Fruit fly (Drosophila melanogaster) whole organism, embryonic: ENCODE measurements around the gene Act87E.

Experiments used
- Abd-B ChIP-seq: fragments of 200-800 bp; sonication (Bioruptor generic); optimal IDR thresholded peaks from 2 replicates; lab custom pipeline; 2018; ENCODE audit warnings: missing biosample characterization, mild to moderate bottlenecking, missing genetic modification characterization, moderate library complexity
- Asciz ChIP-seq: fragments of 200-800 bp; sonication (Bioruptor generic); optimal IDR thresholded peaks from 2 replicates; lab custom pipeline; 2017; ENCODE audit warnings: missing biosample characterization, mild to moderate bottlenecking, missing genetic modification characterization, missing genetic modification reagents
- Bteb2 ChIP-seq: fragments of 200-800 bp; sonication (Bioruptor generic); optimal IDR thresholded peaks from 2 replicates; lab custom pipeline; 2016; ENCODE audit warnings: missing biosample characterization, missing genetic modification characterization
- CG10147 ChIP-seq: fragments of 200-800 bp; sonication (Bioruptor generic); optimal IDR thresholded peaks from 2 replicates; lab custom pipeline; 2019; ENCODE audit warnings: missing biosample characterization, mild to moderate bottlenecking, missing genetic modification characterization, moderate library complexity
- CG10209 ChIP-seq: fragments of 200-800 bp; sonication (Bioruptor generic); optimal IDR thresholded peaks from 3 replicates; lab custom pipeline; 2017; ENCODE audit warnings: missing biosample characterization, mild to moderate bottlenecking, missing genetic modification characterization, missing genetic modification reagents
- CG11695 ChIP-seq: fragments of 200-800 bp; sonication (Bioruptor generic); IDR thresholded peaks from 3 replicates; pipeline ENCODE4 v1.3.6; 2022; ENCODE audit warnings: missing biosample characterization, missing genetic modification characterization
- CG11696 ChIP-seq: fragments of 200-800 bp; sonication (Bioruptor generic); IDR thresholded peaks from 2 replicates; pipeline ENCODE4 v1.3.6; 2022; ENCODE audit warnings: missing biosample characterization, missing genetic modification characterization
- CG12155 ChIP-seq: fragments of 200-800 bp; sonication (Bioruptor generic); optimal IDR thresholded peaks from 3 replicates; lab custom pipeline; 2016; ENCODE audit warnings: missing biosample characterization, missing genetic modification characterization
- CG12236 ChIP-seq: fragments of 200-800 bp; sonication (Bioruptor generic); optimal IDR thresholded peaks from 2 replicates; lab custom pipeline; 2016; ENCODE audit warnings: missing biosample characterization, missing genetic modification characterization
- CG12299 ChIP-seq: fragments of 200-800 bp; sonication (Bioruptor generic); optimal IDR thresholded peaks from 2 replicates; lab custom pipeline; 2018; ENCODE audit warnings: missing biosample characterization, mild to moderate bottlenecking, missing genetic modification characterization
- CG13424 ChIP-seq: fragments of 200-800 bp; sonication (Bioruptor generic); optimal IDR thresholded peaks from 2 replicates; lab custom pipeline; 2019; ENCODE audit warnings: missing biosample characterization, mild to moderate bottlenecking, missing genetic modification characterization, moderate library complexity
- CG14014 ChIP-seq: fragments of 200-800 bp; sonication (Bioruptor generic); IDR thresholded peaks from 2 replicates; pipeline ENCODE4 v1.3.6; 2022; ENCODE audit warnings: missing biosample characterization, missing genetic modification characterization
- CG14441 ChIP-seq: fragments of 200-800 bp; sonication (Bioruptor generic); IDR thresholded peaks from 2 replicates; pipeline ENCODE4 v1.3.6; 2022; ENCODE audit warnings: missing biosample characterization, missing genetic modification characterization
- CG15011 ChIP-seq: fragments of 200-800 bp; sonication (Bioruptor generic); optimal IDR thresholded peaks from 3 replicates; lab custom pipeline; 2018; ENCODE audit warnings: missing biosample characterization, mild to moderate bottlenecking, missing genetic modification characterization
- CG15601 ChIP-seq: fragments of 200-800 bp; sonication (Bioruptor generic); optimal IDR thresholded peaks from 3 replicates; lab custom pipeline; 2019; ENCODE audit warnings: missing biosample characterization, mild to moderate bottlenecking, missing genetic modification characterization, moderate library complexity
- CG18011 ChIP-seq: fragments of 200-800 bp; sonication (Bioruptor generic); optimal IDR thresholded peaks from 2 replicates; lab custom pipeline; 2017; ENCODE audit warnings: missing biosample characterization, missing genetic modification characterization, mild to moderate bottlenecking, moderate library complexity, missing genotype
- CG18599 ChIP-seq: fragments of 200-800 bp; sonication (Bioruptor generic); optimal IDR thresholded peaks from 3 replicates; lab custom pipeline; 2017; ENCODE audit warnings: missing biosample characterization, missing genetic modification characterization, mild to moderate bottlenecking, moderate library complexity, missing genetic modification reagents
- CG2202 ChIP-seq: fragments of 200-800 bp; sonication (Bioruptor generic); optimal IDR thresholded peaks from 2 replicates; lab custom pipeline; 2018; ENCODE audit warnings: missing biosample characterization, mild to moderate bottlenecking, missing genetic modification characterization
- CG3407 ChIP-seq: fragments of 200-800 bp; sonication (Bioruptor generic); optimal IDR thresholded peaks from 2 replicates; lab custom pipeline; 2018; ENCODE audit warnings: missing biosample characterization, mild to moderate bottlenecking, missing genetic modification characterization
- CG3838 ChIP-seq: fragments of 200-800 bp; sonication (Bioruptor generic); optimal IDR thresholded peaks from 3 replicates; lab custom pipeline; 2016; ENCODE audit warnings: missing biosample characterization, missing genetic modification characterization
- CG4360 ChIP-seq: fragments of 200-800 bp; sonication (Bioruptor generic); IDR thresholded peaks from 2 replicates; pipeline ENCODE4 v1.3.6; 2022; ENCODE audit warnings: missing biosample characterization, missing genetic modification characterization
- CG43689 ChIP-seq: fragments of 200-800 bp; sonication (Bioruptor generic); IDR thresholded peaks from 2 replicates; pipeline ENCODE4 v1.3.6; 2022; ENCODE audit warnings: missing biosample characterization, missing genetic modification characterization
- CG4707 ChIP-seq: fragments of 200-800 bp; sonication (Bioruptor generic); optimal IDR thresholded peaks from 2 replicates; lab custom pipeline; 2018; ENCODE audit warnings: missing biosample characterization, mild to moderate bottlenecking, missing genetic modification characterization, moderate library complexity
- CG6254 ChIP-seq: fragments of 200-800 bp; sonication (Bioruptor generic); optimal IDR thresholded peaks from 3 replicates; lab custom pipeline; 2017; ENCODE audit warnings: mild to moderate bottlenecking, missing biosample characterization, missing genetic modification reagents, missing genetic modification characterization
- CG6689 ChIP-seq: fragments of 200-800 bp; sonication (Bioruptor generic); IDR thresholded peaks from 2 replicates; pipeline ENCODE4 v1.3.6; 2022; ENCODE audit warnings: missing biosample characterization, missing genetic modification characterization
- Doc2 ChIP-seq: fragments of 200-800 bp; sonication (Bioruptor generic); IDR thresholded peaks from 2 replicates; pipeline ENCODE4 v1.3.6; 2022; ENCODE audit warnings: missing biosample characterization, missing genetic modification characterization
- Fer2 ChIP-seq: fragments of 200-800 bp; sonication (Bioruptor generic); optimal IDR thresholded peaks from 2 replicates; lab custom pipeline; 2018; ENCODE audit warnings: missing biosample characterization, mild to moderate bottlenecking, missing genetic modification characterization, moderate library complexity
- H2.0 ChIP-seq: fragments of 200-800 bp; sonication (Bioruptor generic); IDR thresholded peaks from 2 replicates; pipeline ENCODE4 v1.3.6; 2022; ENCODE audit warnings: missing biosample characterization, missing genetic modification characterization
- HLH3B ChIP-seq: fragments of 200-800 bp; sonication (Bioruptor generic); IDR thresholded peaks from 2 replicates; pipeline ENCODE4 v1.3.6; 2022; ENCODE audit warnings: missing biosample characterization, missing genetic modification characterization
- Hr51 ChIP-seq, 2 experiments: fragments of 200-800 bp; sonication (Bioruptor generic); optimal IDR thresholded peaks; 2 replicates in 1 of 2; 3 replicates in 1 of 2; lab custom pipeline; 2016 to 2018; ENCODE audit warnings: missing biosample characterization in 2 of 2, missing genetic modification characterization in 2 of 2, mild to moderate bottlenecking in 1 of 2, moderate library complexity in 1 of 2
- Nf-YA ChIP-seq: fragments of 200-800 bp; sonication (Bioruptor generic); IDR thresholded peaks from 2 replicates; pipeline ENCODE4 v1.3.6; 2022; ENCODE audit warnings: missing biosample characterization, missing genetic modification characterization
- Optix ChIP-seq: fragments of 200-800 bp; sonication (Bioruptor generic); IDR thresholded peaks from 3 replicates; pipeline ENCODE4 v1.3.6; 2022; ENCODE audit warnings: missing biosample characterization, missing genetic modification characterization
- PHDP ChIP-seq: fragments of 200-800 bp; sonication (Bioruptor generic); optimal IDR thresholded peaks from 3 replicates; lab custom pipeline; 2018; ENCODE audit warnings: missing biosample characterization, mild to moderate bottlenecking, missing genetic modification characterization, moderate library complexity
- Sox100B ChIP-seq: fragments of 200-800 bp; sonication (Bioruptor generic); optimal IDR thresholded peaks from 3 replicates; lab custom pipeline; 2018; ENCODE audit warnings: missing biosample characterization, mild to moderate bottlenecking, missing genetic modification characterization
- Sry-δ ChIP-seq: fragments of 200-800 bp; sonication (Bioruptor generic); optimal IDR thresholded peaks from 2 replicates; lab custom pipeline; 2016; ENCODE audit warnings: missing biosample characterization, missing genetic modification characterization
- Vsx1 ChIP-seq: fragments of 200-800 bp; sonication (Bioruptor generic); optimal IDR thresholded peaks from 2 replicates; lab custom pipeline; 2017; ENCODE audit warnings: missing biosample characterization, mild to moderate bottlenecking, missing genetic modification characterization, missing genetic modification reagents
- ato ChIP-seq: fragments of 200-800 bp; sonication (Bioruptor generic); IDR thresholded peaks from 2 replicates; pipeline ENCODE4 v1.3.6; 2022; ENCODE audit warnings: missing biosample characterization, missing genetic modification characterization; ENCODE audit not compliant: partially characterized antibody
- cato ChIP-seq: fragments of 200-800 bp; sonication (Bioruptor generic); optimal IDR thresholded peaks from 2 replicates; lab custom pipeline; 2016; ENCODE audit warnings: missing biosample characterization, missing genetic modification characterization, borderline replicate concordance
- chn ChIP-seq: fragments of 200-800 bp; sonication (Bioruptor generic); optimal IDR thresholded peaks from 2 replicates; lab custom pipeline; 2016; ENCODE audit warnings: missing biosample characterization, missing genetic modification characterization
- croc ChIP-seq: fragments of 200-800 bp; sonication (Bioruptor generic); conservative IDR thresholded peaks from 3 replicates; pipeline ENCODE4 v1.3.6; 2022; ENCODE audit warnings: missing biosample characterization, missing genetic modification characterization
- gsb ChIP-seq: fragments of 200-800 bp; sonication (Bioruptor generic); IDR thresholded peaks from 2 replicates; pipeline ENCODE4 v1.3.6; 2022; ENCODE audit warnings: missing biosample characterization, missing genetic modification characterization
- ham ChIP-seq: fragments of 200-800 bp; sonication (Bioruptor generic); IDR thresholded peaks from 2 replicates; pipeline ENCODE4 v1.3.6; 2022; ENCODE audit warnings: missing biosample characterization, missing genetic modification characterization
- nau ChIP-seq: fragments of 200-800 bp; sonication (Bioruptor generic); optimal IDR thresholded peaks from 3 replicates; lab custom pipeline; 2017; ENCODE audit warnings: missing biosample characterization, mild to moderate bottlenecking, missing genetic modification characterization, missing genetic modification reagents
- rib ChIP-seq: fragments of 200-800 bp; sonication (Bioruptor generic); IDR thresholded peaks from 2 replicates; pipeline ENCODE4 v1.3.6; 2022; ENCODE audit warnings: missing biosample characterization, missing genetic modification characterization
- sd ChIP-seq: fragments of 200-800 bp; sonication (Bioruptor generic); optimal IDR thresholded peaks from 3 replicates; lab custom pipeline; 2018; ENCODE audit warnings: missing biosample characterization, mild to moderate bottlenecking, missing genetic modification characterization, moderate library complexity
- seq ChIP-seq: fragments of 200-800 bp; sonication (Bioruptor generic); IDR thresholded peaks from 2 replicates; pipeline ENCODE4 v1.3.6; 2022; ENCODE audit warnings: missing biosample characterization, missing genetic modification characterization
- ssp ChIP-seq: fragments of 200-800 bp; sonication (Bioruptor generic); IDR thresholded peaks from 2 replicates; pipeline ENCODE4 v1.3.6; 2022; ENCODE audit warnings: missing biosample characterization, missing genetic modification characterization
- sug ChIP-seq: fragments of 200-800 bp; optimal IDR thresholded peaks from 2 replicates; lab custom pipeline; 2019; ENCODE audit warnings: missing biosample characterization, mild to moderate bottlenecking, missing genetic modification characterization, moderate library complexity
- toy ChIP-seq: fragments of 200-800 bp; sonication (Bioruptor generic); IDR thresholded peaks from 2 replicates; pipeline ENCODE4 v1.3.6; 2022; ENCODE audit warnings: missing biosample characterization, missing genetic modification characterization

The Act87E gene

DNA sequence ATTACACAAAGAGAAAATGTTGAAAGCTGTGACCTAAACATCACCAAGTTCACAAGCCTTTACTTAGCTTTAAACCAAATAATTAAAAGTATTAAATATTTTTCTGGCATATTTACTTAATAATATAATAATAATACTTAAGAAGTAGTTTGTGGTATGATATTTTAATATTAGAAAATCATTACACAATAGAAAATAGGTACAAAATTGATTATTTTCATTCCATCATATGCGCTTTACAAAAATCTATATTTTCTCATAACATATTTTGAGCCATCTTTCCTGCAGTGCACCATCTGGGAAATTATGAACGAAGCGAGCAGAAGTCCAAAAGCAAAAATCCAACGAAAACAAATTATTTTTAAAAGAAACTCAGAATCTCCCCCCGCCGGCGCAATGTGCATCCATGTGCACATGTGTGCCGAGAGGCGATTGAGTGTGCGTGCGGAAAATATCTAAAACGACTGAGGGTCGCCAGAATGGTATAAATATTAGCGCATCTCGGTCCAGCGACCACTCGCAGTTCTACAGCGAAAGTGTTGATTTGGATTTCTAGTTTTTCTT lies at the start of gene Act87E (continued):
- TF ChIP-seq Hr51 (GFP tag; optimal IDR thresholded peaks at IDR 0.05; lab: Kevin White, UChicago), result peak in 1 of 2 experiments; percentile 81
- TF ChIP-seq CG10147 (GFP tag; lab: Kevin White, UChicago), result peak; percentile 2
- TF ChIP-seq CG6254 (GFP tag; lab: Kevin White, UChicago), result peak; percentile 65
- TF ChIP-seq CG13424 (tag; lab: Kevin White, UChicago), result peak; percentile 86
- no peak for TF ChIP-seq gsb (GFP tag; lab: Robert Waterston, UW)
- TF ChIP-seq Optix (GFP tag; lab: Robert Waterston, UW), result no peak
- no peak for TF ChIP-seq CG11696 (GFP tag; lab: Robert Waterston, UW)
- TF ChIP-seq CG12155 (GFP tag; lab: Kevin White, UChicago), result peak; percentile 19
- no peak for TF ChIP-seq ato
- no peak for TF ChIP-seq nau (GFP tag; lab: Kevin White, UChicago)
- peak; percentile 47; the same call in 1 of the 3 replicates for TF ChIP-seq croc
- TF ChIP-seq Fer2 (tag; lab: Kevin White, UChicago), result peak; percentile 12
- no peak for TF ChIP-seq toy
- TF ChIP-seq chn (GFP tag; lab: Kevin White, UChicago), result peak; percentile 0
- TF ChIP-seq rib, result no peak
- TF ChIP-seq Asciz (GFP tag; lab: Kevin White, UChicago), result peak; percentile 60
- TF ChIP-seq Nf-YA, result 0 out of 2 replicates have a peak, but pooled peaks have one; percentile 5
- TF ChIP-seq CG4707, result no peak
- peak; percentile 60; the same call in 1 of the 2 replicates for TF ChIP-seq CG6689 (GFP tag; lab: Robert Waterston, UW)
- TF ChIP-seq Vsx1, result peak; percentile 16
- no peak for TF ChIP-seq CG3838 (GFP tag; lab: Kevin White, UChicago)
- peak; percentile 54 for TF ChIP-seq CG3407
- 0 out of 2 replicates have a peak, but pooled peaks have one; percentile 23 for TF ChIP-seq HLH3B (GFP tag; lab: Robert Waterston, UW)
- TF ChIP-seq ham, result no peak
- TF ChIP-seq H2.0 (GFP tag; lab: Robert Waterston, UW), result peak; percentile 32; the same call in 1 of the 2 replicates
- no peak for TF ChIP-seq CG18011
- TF ChIP-seq Bteb2 (GFP tag; lab: Kevin White, UChicago), result no peak
- TF ChIP-seq CG18599 (GFP tag; lab: Kevin White, UChicago), result peak; percentile 16
- peak; percentile 85 for TF ChIP-seq Sox100B (GFP tag; lab: Kevin White, UChicago)
- peak; percentile 55 for TF ChIP-seq Abd-B
- TF ChIP-seq CG4360 (GFP tag; lab: Robert Waterston, UW), result no peak
- TF ChIP-seq CG43689 (GFP tag; lab: Robert Waterston, UW), result no peak
- TF ChIP-seq CG14441 (GFP tag; lab: Robert Waterston, UW), result no peak
- TF ChIP-seq seq (GFP tag; lab: Robert Waterston, UW), result no peak
- no peak for TF ChIP-seq CG12236 (GFP tag; lab: Kevin White, UChicago)
- 0 out of 2 replicates have a peak, but pooled peaks have one; percentile 19 for TF ChIP-seq CG14014
- no peak for TF ChIP-seq CG12299
- TF ChIP-seq CG2202 (tag; lab: Kevin White, UChicago), result peak; percentile 42
- no peak for TF ChIP-seq Doc2
- TF ChIP-seq ssp (GFP tag; lab: Robert Waterston, UW), result 0 out of 2 replicates have a peak, but pooled peaks have one; percentile 37
- TF ChIP-seq CG15601, result peak; percentile 73
- TF ChIP-seq CG11695 (GFP tag; lab: Robert Waterston, UW), result peak; percentile 41; the same call in 1 of the 3 replicates
- TF ChIP-seq CG10209 (GFP tag; lab: Kevin White, UChicago), result peak; percentile 54
- peak; percentile 67 for TF ChIP-seq PHDP (tag; lab: Kevin White, UChicago)
- peak; percentile 17 for TF ChIP-seq cato (GFP tag; lab: Kevin White, UChicago)
- TF ChIP-seq CG15011 (GFP tag; lab: Kevin White, UChicago), result peak; percentile 9
- TF ChIP-seq sd (tag; lab: Kevin White, UChicago), result peak; percentile 4
- TF ChIP-seq sug (tag; lab: Kevin White, UChicago), result peak; percentile 47
- TF ChIP-seq Sry-δ (GFP tag; lab: Kevin White, UChicago), result no peak
